Worm (Caenorhabditis elegans): Measurements from ENCODE around the gene tat-1.
A peak's percentile ranks its signal among the peaks of the same experiment; 100 is the strongest.

The tat-1 gene

ce11 chrIII:12375614-12376013 lies 45.9 kb downstream of the tat-1 start:
- TF ChIP-seq zfh-2 (GFP tag; conservative IDR thresholded peaks at IDR 0.05) (peak; percentile 62), pbrm-1 (GFP tag; IDR thresholded peaks at IDR 0.05) (no peak)

- TF ChIP-seq tbp1 (GFP tag; optimal IDR thresholded peaks at IDR 0.05) (no peak), cebp-1 (GFP tag; IDR thresholded peaks at IDR 0.05) (peak; percentile 72), cebp-1 (tag; optimal IDR thresholded peaks at IDR 0.05) (peak; percentile 94)
Observed at ce11 chrIII:12373807-12374266, 47.7 kb downstream of the tat-1 start, which contains the start of gene glrx-5. glrx-5 (minus strand) TSS chrIII:12373857.

ce11 chrIII:12373306-12373705 lies 48.2 kb downstream of the tat-1 start:
- no peak for TF ChIP-seq gei-17 (GFP tag; optimal IDR thresholded peaks at IDR 0.05)
- TF ChIP-seq F33H1.4 (GFP tag; IDR thresholded peaks at IDR 0.05) = no peak
- no peak for TF ChIP-seq K11D2.4 (GFP tag; IDR thresholded peaks at IDR 0.05)

ce11 chrIII:12372080-12373065 lies 49.1 kb downstream of the tat-1 start:
- TF ChIP-seq madf-8 (GFP tag; conservative IDR thresholded peaks at IDR 0.05) = no peak
- TF ChIP-seq B0336.3 (GFP tag; IDR thresholded peaks at IDR 0.05) = peak; percentile 53; the same call in 1 of the 2 replicates
- no peak for TF ChIP-seq lin-54 (GFP tag; optimal IDR thresholded peaks at IDR 0.05)
- TF ChIP-seq efl-1 (GFP tag; optimal IDR thresholded peaks at IDR 0.05) = no peak
- no peak for TF ChIP-seq ceh-58 (GFP tag; IDR thresholded peaks at IDR 0.05)
- TF ChIP-seq ceh-91 (GFP tag; IDR thresholded peaks at IDR 0.05) = no peak
- no peak for TF ChIP-seq xnd-1 (tag; optimal IDR thresholded peaks at IDR 0.05)
- no peak for TF ChIP-seq ceh-79 (tag; optimal IDR thresholded peaks at IDR 0.05)
- no peak for TF ChIP-seq ZK185.1 (tag; optimal IDR thresholded peaks at IDR 0.05; ENCODE audit: poor library complexity, severe bottlenecking)
- TF ChIP-seq nhr-80 (tag; optimal IDR thresholded peaks at IDR 0.05) = no peak
- TF ChIP-seq snpc-3.4 (tag; optimal IDR thresholded peaks at IDR 0.05) = no peak
- no peak for TF ChIP-seq madf-10 (tag; optimal IDR thresholded peaks at IDR 0.05)
- no peak for TF ChIP-seq let-607 (tag; optimal IDR thresholded peaks at IDR 0.05)
- peak; percentile 63 for TF ChIP-seq zfh-2 (GFP tag; conservative IDR thresholded peaks at IDR 0.05)
- no peak for TF ChIP-seq ztf-26 (tag; optimal IDR thresholded peaks at IDR 0.05)
- 0 out of 2 replicates have a peak, but pooled peaks have one; percentile 23 for TF ChIP-seq F37B4.10 (GFP tag; IDR thresholded peaks at IDR 0.05)
- TF ChIP-seq ztf-25 (GFP tag; IDR thresholded peaks at IDR 0.05) = 0 out of 2 replicates have a peak, but pooled peaks have one; percentile 13
- TF ChIP-seq fkh-3 (tag; optimal IDR thresholded peaks at IDR 0.05) = peak; percentile 65
- no peak for TF ChIP-seq lag-1 (GFP tag; IDR thresholded peaks at IDR 0.05)
- no peak for TF ChIP-seq K12H6.12 (tag; optimal IDR thresholded peaks at IDR 0.05)
- TF ChIP-seq dpff-1 (tag; optimal IDR thresholded peaks at IDR 0.05) = no peak
- TF ChIP-seq zim-3 (tag; optimal IDR thresholded peaks at IDR 0.05) = no peak
- TF ChIP-seq sdz-38 (tag; optimal IDR thresholded peaks at IDR 0.05) = no peak
- TF ChIP-seq F33H1.4 (GFP tag; IDR thresholded peaks at IDR 0.05) = no peak
- TF ChIP-seq T07F8.4 (tag; optimal IDR thresholded peaks at IDR 0.05) = no peak
- TF ChIP-seq Y53G8AR.9 (GFP tag; conservative IDR thresholded peaks at IDR 0.05) = peak; percentile 43; the same call in 1 of the 2 replicates
- TF ChIP-seq ccch-3 (GFP tag; optimal IDR thresholded peaks at IDR 0.05) = no peak
- no peak for TF ChIP-seq egl-18 (GFP tag; IDR thresholded peaks at IDR 0.05)
- TF ChIP-seq ceh-40 (GFP tag; IDR thresholded peaks at IDR 0.05) = no peak
- TF ChIP-seq ztf-3 (GFP tag; optimal IDR thresholded peaks at IDR 0.05) = no peak
- no peak for TF ChIP-seq ceh-100 (GFP tag; IDR thresholded peaks at IDR 0.05)
- no peak for TF ChIP-seq Y67H2A.10 (GFP tag; conservative IDR thresholded peaks at IDR 0.05)
- no peak for TF ChIP-seq somi-1 (GFP tag; optimal IDR thresholded peaks at IDR 0.05)
- no peak for TF ChIP-seq D2030.7 (GFP tag; IDR thresholded peaks at IDR 0.05)
- no peak for TF ChIP-seq lin-35 (GFP tag; optimal IDR thresholded peaks at IDR 0.05)

All from whole organism, young adult.